Worm (Caenorhabditis elegans): Measurements from ENCODE around the gene clec-75.

- TF ChIP-seq ets-7 (tag; optimal IDR thresholded peaks at IDR 0.05) = no peak
- TF ChIP-seq B0310.2 (tag; optimal IDR thresholded peaks at IDR 0.05) = no peak
- no peak for TF ChIP-seq ama-1 (optimal IDR thresholded peaks at IDR 0.05)
- no peak for TF ChIP-seq flt-1 (GFP tag; IDR thresholded peaks at IDR 0.05)
- TF ChIP-seq tbx-37 (GFP tag; conservative IDR thresholded peaks at IDR 0.05) = no peak
- TF ChIP-seq scrt-1 (GFP tag; IDR thresholded peaks at IDR 0.05) = no peak
Measured at ce11 chrIV:3962584-3962983, 2.0 kb downstream of the clec-75 start, which contains the start of gene Y46C8AM.1.

All from whole organism, early embryonic.